Worm (Caenorhabditis elegans) whole organism, late embryonic: ENCODE data around the gene ptr-5.
"Not testable (repeated sequence)": the region's sequence is repeated elsewhere in the genome, so short reads cannot be mapped to it uniquely, and the experiment has no call there.

Experiments
- ama-1 ChIP-seq: fragments of 150-350 bp; optimal IDR thresholded peaks from 2 replicates; lab custom pipeline; 2014
- ceh-30 ChIP-seq: fragments of 150-350 bp; optimal IDR thresholded peaks from 2 replicates; lab custom pipeline; 2014; ENCODE audit warnings: missing biosample characterization, missing genetic modification characterization
- ceh-6 ChIP-seq: fragments of 200-800 bp; sonication (Bioruptor generic); optimal IDR thresholded peaks from 2 replicates; lab custom pipeline; 2018; ENCODE audit warnings: mild to moderate bottlenecking, missing genetic modification characterization, missing compliant biosample characterization
- dmd-4 ChIP-seq: sonication (generic microtip); optimal IDR thresholded peaks from 2 replicates; lab custom pipeline; 2016; ENCODE audit warnings: borderline replicate concordance, missing genetic modification characterization, missing compliant biosample characterization
- elt-4 ChIP-seq: sonication (generic microtip); optimal IDR thresholded peaks from 2 replicates; lab custom pipeline; 2016; ENCODE audit warnings: missing genetic modification characterization, missing compliant biosample characterization
- lim-6 ChIP-seq: sonication (generic microtip); optimal IDR thresholded peaks from 2 replicates; lab custom pipeline; 2016; ENCODE audit warnings: missing genetic modification characterization, missing compliant biosample characterization
- nhr-11 ChIP-seq: fragments of 150-350 bp; optimal IDR thresholded peaks from 2 replicates; lab custom pipeline; 2014; ENCODE audit warnings: missing biosample characterization, missing genetic modification characterization
- pag-3 ChIP-seq: sonication (generic microtip); optimal IDR thresholded peaks from 2 replicates; lab custom pipeline; 2016; ENCODE audit warnings: missing compliant biosample characterization, missing genetic modification characterization, borderline replicate concordance
- pha-4 ChIP-seq: fragments of 150-350 bp; optimal IDR thresholded peaks from 2 replicates; lab custom pipeline; 2018; ENCODE audit warnings: missing biosample characterization, missing genetic modification reagents, missing genetic modification characterization
- ttx-3 ChIP-seq: sonication (generic microtip); optimal IDR thresholded peaks from 2 replicates; lab custom pipeline; 2016; ENCODE audit warnings: missing genetic modification reagents, missing genetic modification characterization, missing compliant biosample characterization

ce11 chrX:17310730-17311312, 7.6 kb upstream of the ptr-5 start, which contains the start of gene C53C11.4:
- not testable (repeated sequence) for TF ChIP-seq ama-1 (lab: Kevin White, UChicago); pha-4 (tag; lab: Kevin White, UChicago); ttx-3 (tag; lab: Kevin White, UChicago); nhr-11 (tag; lab: Kevin White, UChicago); pag-3; lim-6 (tag; lab: Kevin White, UChicago); elt-4 (tag; lab: Kevin White, UChicago); ceh-30 (tag; lab: Kevin White, UChicago); ceh-6 (GFP tag; lab: Kevin White, UChicago); dmd-4 (tag; lab: Kevin White, UChicago)
